Worm (Caenorhabditis elegans): ENCODE measurements around the gene Y37E11B.1.

DNA sequence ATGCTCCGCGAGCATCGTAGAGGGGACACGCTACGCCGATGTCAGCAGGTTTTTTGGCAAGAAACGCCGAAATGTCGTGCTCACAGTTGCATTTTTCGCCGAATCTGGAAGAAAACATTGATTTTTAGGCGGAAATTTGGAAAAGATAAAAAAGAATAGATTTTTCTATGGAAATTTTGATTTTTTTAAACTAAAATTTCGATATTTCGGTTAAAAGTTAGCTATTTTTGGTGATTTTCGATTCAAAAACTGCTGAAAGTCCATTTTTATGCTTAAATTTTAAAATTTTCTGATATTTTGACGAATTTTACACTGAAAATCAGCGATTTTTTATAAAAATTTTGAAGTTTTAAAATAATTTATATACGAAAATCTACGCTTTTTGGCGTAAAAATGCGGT is 17.9 kb downstream of the Y37E11B.1 start:
- TF ChIP-seq him-1 (tag; optimal IDR thresholded peaks at IDR 0.05) (no peak), dao-5 (tag; optimal IDR thresholded peaks at IDR 0.05) (no peak), W03F9.2 (tag; optimal IDR thresholded peaks at IDR 0.05) (no peak)

All from whole organism, L4/young adult.